Fruit fly (Drosophila melanogaster) whole organism, embryonic: Measurements from ENCODE around the gene CG42585.
"Not testable (repeated sequence)": the region's sequence is repeated elsewhere in the genome, so short reads cannot be mapped to it uniquely, and the experiment has no call there.

Source experiments
- CG12104 ChIP-seq: fragments of 200-800 bp; sonication (Bioruptor generic); optimal IDR thresholded peaks from 3 replicates; lab custom pipeline; 2016; ENCODE audit warnings: missing biosample characterization, missing genetic modification characterization
- CG13287 ChIP-seq: fragments of 200-800 bp; sonication (Bioruptor generic); IDR thresholded peaks from 2 replicates; pipeline ENCODE4 v1.3.6; 2022; ENCODE audit warnings: missing biosample characterization, missing genetic modification characterization; ENCODE audit not compliant: partially characterized antibody
- CG30020 ChIP-seq: fragments of 200-800 bp; optimal IDR thresholded peaks from 2 replicates; lab custom pipeline; 2019; ENCODE audit warnings: missing biosample characterization, mild to moderate bottlenecking, missing genetic modification characterization, moderate library complexity
- CG32532 ChIP-seq: fragments of 200-800 bp; sonication (Bioruptor generic); IDR thresholded peaks from 2 replicates; pipeline ENCODE4 v1.3.6; 2022; ENCODE audit warnings: missing biosample characterization, missing genetic modification characterization
- CG6272 ChIP-seq: fragments of 200-800 bp; sonication (Bioruptor generic); IDR thresholded peaks from 2 replicates; pipeline ENCODE4 v1.3.6; 2022; ENCODE audit warnings: missing biosample characterization, missing genetic modification characterization
- CG6689 ChIP-seq: fragments of 200-800 bp; sonication (Bioruptor generic); IDR thresholded peaks from 2 replicates; pipeline ENCODE4 v1.3.6; 2022; ENCODE audit warnings: missing biosample characterization, missing genetic modification characterization
- CG9437 ChIP-seq: fragments of 200-800 bp; sonication (Bioruptor generic); optimal IDR thresholded peaks from 2 replicates; lab custom pipeline; 2018; ENCODE audit warnings: missing biosample characterization, mild to moderate bottlenecking, missing genetic modification characterization
- Ets65A ChIP-seq: fragments of 200-800 bp; sonication (Bioruptor generic); peaks from one replicate; lab custom pipeline; 2016; ENCODE audit warnings: missing biosample characterization, missing genetic modification characterization
- Fer3 ChIP-seq: fragments of 200-800 bp; sonication (Bioruptor generic); optimal IDR thresholded peaks from 2 replicates; lab custom pipeline; 2018; ENCODE audit warnings: missing biosample characterization, mild to moderate bottlenecking, missing genetic modification characterization, moderate library complexity
- Hr39 ChIP-seq: fragments of >200 bp; optimal IDR thresholded peaks from 2 replicates; lab custom pipeline; 2017
- TFAM ChIP-seq: fragments of 200-800 bp; sonication (Bioruptor generic); optimal IDR thresholded peaks from 2 replicates; lab custom pipeline; 2017; ENCODE audit warnings: missing biosample characterization, missing genetic modification characterization, inconsistent platforms
- bigmax ChIP-seq: fragments of 200-800 bp; sonication (Bioruptor generic); optimal IDR thresholded peaks from 2 replicates; lab custom pipeline; 2018; ENCODE audit warnings: missing biosample characterization, mild to moderate bottlenecking, missing genetic modification characterization
- kay ChIP-seq: fragments of 200-800 bp; sonication (Bioruptor generic); optimal IDR thresholded peaks from 2 replicates; lab custom pipeline; 2016; ENCODE audit warnings: missing biosample characterization, missing genetic modification characterization
- phol ChIP-seq: fragments of 200-800 bp; sonication (Bioruptor generic); optimal IDR thresholded peaks from 3 replicates; lab custom pipeline; 2018; ENCODE audit warnings: missing biosample characterization, mild to moderate bottlenecking, missing genetic modification characterization, moderate library complexity

dm6 chr2L:14737669-14738068, 2.0 kb upstream of the CG42585 start, which contains the start of gene CG31775:
- not testable (repeated sequence) for TF ChIP-seq CG12104; CG6689 (GFP tag; lab: Robert Waterston, UW); bigmax (GFP tag; lab: Kevin White, UChicago); Hr39 (lab: Kevin White, UChicago); CG9437; Fer3; kay (GFP tag; lab: Kevin White, UChicago); phol; CG30020 (tag; lab: Kevin White, UChicago); CG6272 (GFP tag; lab: Robert Waterston, UW); Ets65A (GFP tag; lab: Kevin White, UChicago); CG13287 (GFP tag; lab: Robert Waterston, UW); CG32532 (GFP tag; lab: Robert Waterston, UW); TFAM
